Fruit fly (Drosophila melanogaster) whole organism, adult: ENCODE measurements around the gene mio.

Experiments
- CG11617 ChIP-seq: fragments of 200-800 bp; sonication (Bioruptor generic); optimal IDR thresholded peaks from 2 replicates; lab custom pipeline; 2017; ENCODE audit warnings: mild to moderate bottlenecking, missing biosample characterization, missing genetic modification reagents, missing genetic modification characterization
- CG14711 ChIP-seq: fragments of 200-800 bp; sonication (Bioruptor generic); optimal IDR thresholded peaks from 2 replicates; lab custom pipeline; 2018; ENCODE audit warnings: missing biosample characterization, mild to moderate bottlenecking, missing genetic modification characterization, moderate library complexity
- CG7045 ChIP-seq: fragments of 200-800 bp; sonication (Bioruptor generic); optimal IDR thresholded peaks from 2 replicates; lab custom pipeline; 2017; ENCODE audit warnings: missing biosample characterization, mild to moderate bottlenecking, missing genetic modification characterization
- Clk ChIP-seq: fragments of 200-800 bp; sonication (Bioruptor generic); optimal IDR thresholded peaks from 2 replicates; lab custom pipeline; 2017; ENCODE audit warnings: missing biosample characterization, missing genetic modification characterization
- Crg-1 ChIP-seq: fragments of 200-800 bp; sonication (Bioruptor generic); optimal IDR thresholded peaks from 2 replicates; lab custom pipeline; 2016; ENCODE audit warnings: missing biosample characterization, missing genetic modification characterization
- Hr96 ChIP-seq: fragments of 200-800 bp; sonication (Bioruptor generic); optimal IDR thresholded peaks from 2 replicates; lab custom pipeline; 2016; ENCODE audit warnings: missing biosample characterization, missing genetic modification characterization
- ovo ChIP-seq: fragments of 200-800 bp; sonication (Bioruptor generic); optimal IDR thresholded peaks from 2 replicates; lab custom pipeline; 2016; ENCODE audit warnings: missing biosample characterization, missing genetic modification characterization
- pad ChIP-seq: fragments of 200-800 bp; sonication (Bioruptor generic); optimal IDR thresholded peaks from 3 replicates; lab custom pipeline; 2017; ENCODE audit warnings: missing biosample characterization, missing genetic modification characterization, mild to moderate bottlenecking, moderate library complexity, missing genetic modification reagents
- tj ChIP-seq: fragments of 200-800 bp; sonication (Bioruptor generic); optimal IDR thresholded peaks from 3 replicates; lab custom pipeline; 2017; ENCODE audit warnings: missing biosample characterization, mild to moderate bottlenecking, missing genetic modification characterization, moderate library complexity

dm6 chr2L:2216065-2216464 is 1.0 kb upstream of the mio start, which contains the start of gene daed:
- TF ChIP-seq Hr96: no peak
- no peak for TF ChIP-seq CG7045 (GFP tag; lab: Kevin White, UChicago)
- TF ChIP-seq CG14711 (tag; lab: Kevin White, UChicago): no peak
- TF ChIP-seq tj (GFP tag; lab: Kevin White, UChicago): no peak
- no peak for TF ChIP-seq ovo (GFP tag; lab: Kevin White, UChicago)
- TF ChIP-seq pad: peak; percentile 28
- no peak for TF ChIP-seq Clk (GFP tag; lab: Kevin White, UChicago)
- no peak for TF ChIP-seq CG11617
- TF ChIP-seq Crg-1: peak; percentile 18
